Worm (Caenorhabditis elegans): Measurements from ENCODE around the gene nas-25.

nas-25 gene

DNA sequence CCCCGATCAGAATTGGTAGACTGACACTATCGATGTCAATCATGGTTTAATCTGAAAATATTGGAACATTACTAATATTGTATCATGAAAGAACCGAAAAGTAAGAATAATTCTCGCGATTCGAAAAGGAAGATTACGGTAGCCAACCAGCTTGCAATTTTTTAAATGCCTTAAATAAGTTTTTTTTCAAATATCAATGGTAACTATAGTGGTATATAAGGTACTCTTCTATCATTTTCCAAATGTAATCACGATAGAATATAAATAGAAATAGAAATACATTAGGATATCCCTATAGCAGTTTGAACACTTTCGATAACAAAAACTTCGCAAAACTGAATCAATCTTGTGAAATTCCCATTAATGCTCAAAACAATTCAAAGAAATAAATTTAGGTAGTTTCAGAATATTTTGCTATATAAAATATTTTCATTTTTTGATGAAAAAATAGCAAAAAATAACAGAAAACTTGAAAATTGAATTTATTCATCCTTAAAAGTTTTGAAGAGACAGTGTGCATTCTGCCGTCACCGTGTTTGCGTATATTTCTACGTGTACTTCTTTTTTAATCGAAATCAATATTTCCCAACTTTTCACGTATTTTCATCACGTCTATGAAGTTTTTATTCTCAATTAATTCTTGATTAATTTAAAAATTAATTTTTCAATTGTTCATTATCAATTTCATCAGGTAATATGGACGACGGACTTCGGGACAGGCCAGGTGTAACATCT, 15.0 kb upstream of the nas-25 start, which contains the start of the genes F46C5.9 and rer-1 (continued):
- TF ChIP-seq aha-1 (tag; optimal IDR thresholded peaks at IDR 0.05): no peak
- no peak for TF ChIP-seq ceh-90 (tag; optimal IDR thresholded peaks at IDR 0.05)
- no peak for TF ChIP-seq ceh-88 (GFP tag; IDR thresholded peaks at IDR 0.05)
- TF ChIP-seq irx-1 (tag; optimal IDR thresholded peaks at IDR 0.05): no peak
- peak; percentile 19 for TF ChIP-seq blmp-1 (tag; optimal IDR thresholded peaks at IDR 0.05)
- no peak for TF ChIP-seq nhr-76 (tag; optimal IDR thresholded peaks at IDR 0.05)
- TF ChIP-seq dpl-1 (GFP tag; optimal IDR thresholded peaks at IDR 0.05): peak; percentile 0 to 48 (median 12)
- no peak for TF ChIP-seq tbx-2 (tag; optimal IDR thresholded peaks at IDR 0.05)
- peak; percentile 6 for TF ChIP-seq nhr-47 (tag; optimal IDR thresholded peaks at IDR 0.05)
- peak; percentile 25 to 47 for TF ChIP-seq efl-1 (optimal IDR thresholded peaks at IDR 0.05)
- TF ChIP-seq efl-1 (GFP tag; optimal IDR thresholded peaks at IDR 0.05 in 1 of 2): peak; percentile 51 to 80
- no peak for TF ChIP-seq nhr-77 (tag; optimal IDR thresholded peaks at IDR 0.05)
- no peak for TF ChIP-seq mep-1 (tag; optimal IDR thresholded peaks at IDR 0.05)
- no peak for TF ChIP-seq snpc-4 (tag; optimal IDR thresholded peaks at IDR 0.05)
- no peak for TF ChIP-seq C34B4.2 (tag; optimal IDR thresholded peaks at IDR 0.05)
- TF ChIP-seq skn-1 (tag; optimal IDR thresholded peaks at IDR 0.05): no peak
- peak; percentile 25 to 54 for TF ChIP-seq lin-35 (GFP tag; optimal IDR thresholded peaks at IDR 0.05)
- TF ChIP-seq ces-1 (GFP tag; optimal IDR thresholded peaks at IDR 0.05): no peak
- peak; percentile 14 for TF ChIP-seq nhr-71 (tag; optimal IDR thresholded peaks at IDR 0.05)
- peak; percentile 93 for TF ChIP-seq xbp-1 (tag; optimal IDR thresholded peaks at IDR 0.05)
- TF ChIP-seq elt-3 (tag; optimal IDR thresholded peaks at IDR 0.05): no peak
- no peak for TF ChIP-seq grh-1 (GFP tag; IDR thresholded peaks at IDR 0.05)
- TF ChIP-seq rnt-1 (tag; optimal IDR thresholded peaks at IDR 0.05): no peak
- TF ChIP-seq nhr-11 (tag; optimal IDR thresholded peaks at IDR 0.05): no peak
- TF ChIP-seq sptf-1 (tag; optimal IDR thresholded peaks at IDR 0.05): no peak
- TF ChIP-seq hpl-2 (GFP tag; optimal IDR thresholded peaks at IDR 0.05): no peak
- no peak for TF ChIP-seq dsc-1 (tag; optimal IDR thresholded peaks at IDR 0.05)
- no peak for TF ChIP-seq mab-9 (GFP tag; IDR thresholded peaks at IDR 0.05)
- no peak for TF ChIP-seq swsn-7 (tag; optimal IDR thresholded peaks at IDR 0.05)
- no peak for TF ChIP-seq egl-13 (tag; optimal IDR thresholded peaks at IDR 0.05)

DNA sequence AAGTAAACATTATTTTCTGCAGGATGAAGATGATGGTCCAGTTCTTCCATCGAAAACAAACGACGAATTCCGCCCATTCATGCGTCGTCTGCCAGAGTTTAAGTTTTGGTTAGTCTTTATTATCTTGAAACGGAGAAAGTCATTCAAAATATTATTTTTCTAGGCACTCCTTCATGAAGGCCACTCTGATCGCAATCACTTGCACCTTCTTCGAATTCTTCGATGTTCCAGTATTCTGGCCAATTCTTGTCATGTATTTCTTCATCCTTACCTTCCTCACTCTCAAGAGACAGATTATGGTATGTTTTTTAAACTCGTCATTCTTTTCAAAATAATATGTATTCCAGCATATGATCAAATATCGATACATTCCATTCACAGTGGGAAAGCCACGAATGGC, 14.0 kb upstream of the nas-25 start:
- TF ChIP-seq unc-62 (GFP tag; optimal IDR thresholded peaks at IDR 0.05) (no peak), ceh-82 (tag; optimal IDR thresholded peaks at IDR 0.05) (no peak), lin-13 (GFP tag; optimal IDR thresholded peaks at IDR 0.05) (peak; percentile 9), ama-1 (optimal IDR thresholded peaks at IDR 0.05) (no peak), F16B12.6 (tag; optimal IDR thresholded peaks at IDR 0.05) (no peak), nhr-19 (GFP tag; conservative IDR thresholded peaks at IDR 0.05) (0 out of 2 replicates have a peak, but pooled peaks have one; percentile 35), hpl-2 (GFP tag; optimal IDR thresholded peaks at IDR 0.05) (no peak), elt-3 (tag; optimal IDR thresholded peaks at IDR 0.05) (peak in 1 of 6 experiments; percentile 42), pqm-1 (tag; optimal IDR thresholded peaks at IDR 0.05) (no peak), lin-14 (GFP tag; optimal IDR thresholded peaks at IDR 0.05) (no peak)

DNA sequence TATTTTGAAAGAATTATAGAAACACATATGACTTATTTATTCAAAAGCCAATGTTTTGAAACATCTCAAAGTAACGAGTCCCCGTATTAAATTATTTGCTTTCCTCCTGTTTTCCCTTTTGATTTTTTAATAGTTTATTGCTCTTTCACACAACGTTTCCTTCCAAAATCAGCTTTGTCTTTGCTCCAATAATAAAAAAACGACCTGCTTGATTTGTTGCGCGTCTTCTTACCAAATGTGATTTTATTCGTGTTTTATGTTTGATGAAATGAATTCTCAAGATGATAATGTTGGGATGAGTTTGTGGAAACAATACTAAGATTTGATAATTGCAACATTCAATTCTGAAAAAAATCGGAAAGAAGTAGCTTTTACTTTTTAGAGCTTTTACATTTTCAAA, 13.5 kb upstream of the nas-25 start:
- TF ChIP-seq elt-3 (tag; optimal IDR thresholded peaks at IDR 0.05) (peak in 1 of 6 experiments; percentile 23), blmp-1 (tag; optimal IDR thresholded peaks at IDR 0.05) (no peak), lir-3 (tag; optimal IDR thresholded peaks at IDR 0.05; ENCODE audit: poor library complexity) (no peak), ceh-82 (tag; optimal IDR thresholded peaks at IDR 0.05) (no peak), sox-4 (tag; optimal IDR thresholded peaks at IDR 0.05) (no peak), fkh-8 (tag; optimal IDR thresholded peaks at IDR 0.05) (no peak), efl-1 (optimal IDR thresholded peaks at IDR 0.05) (no peak), efl-1 (GFP tag; optimal IDR thresholded peaks at IDR 0.05 in 1 of 2) (peak in 1 of 2 experiments; percentile 45), nhr-237 (tag; optimal IDR thresholded peaks at IDR 0.05) (no peak), egl-27 (tag; optimal IDR thresholded peaks at IDR 0.05) (no peak), tlp-1 (tag; optimal IDR thresholded peaks at IDR 0.05) (no peak), alr-1 (tag; optimal IDR thresholded peaks at IDR 0.05; ENCODE audit: borderline replicate concordance) (no peak), nhr-47 (tag; optimal IDR thresholded peaks at IDR 0.05) (no peak), zag-1 (tag; optimal IDR thresholded peaks at IDR 0.05) (no peak), swsn-7 (tag; optimal IDR thresholded peaks at IDR 0.05) (no peak), nhr-85 (tag) (no peak)

All from whole organism, L1 larva.